Fruit fly (Drosophila melanogaster) whole organism, embryonic: ENCODE measurements around the gene CG5850.
A peak's percentile ranks its signal among the peaks of the same experiment; 100 is the strongest.

Experiments
- Asciz ChIP-seq: fragments of 200-800 bp; sonication (Bioruptor generic); optimal IDR thresholded peaks from 2 replicates; lab custom pipeline; 2017; ENCODE audit warnings: missing biosample characterization, mild to moderate bottlenecking, missing genetic modification characterization, missing genetic modification reagents
- CG1024 ChIP-seq: fragments of 200-800 bp; sonication (Bioruptor generic); IDR thresholded peaks from 2 replicates; pipeline ENCODE4 v1.3.6; 2022; ENCODE audit warnings: missing biosample characterization, missing genetic modification characterization
- CG11560 ChIP-seq: fragments of 200-800 bp; sonication (Bioruptor generic); IDR thresholded peaks from 3 replicates; pipeline ENCODE4 v1.3.6; 2022; ENCODE audit warnings: missing biosample characterization, missing genetic modification characterization
- CG12155 ChIP-seq: fragments of 200-800 bp; sonication (Bioruptor generic); optimal IDR thresholded peaks from 3 replicates; lab custom pipeline; 2016; ENCODE audit warnings: missing biosample characterization, missing genetic modification characterization
- CG13296 ChIP-seq: fragments of 200-800 bp; sonication (Bioruptor generic); optimal IDR thresholded peaks from 3 replicates; lab custom pipeline; 2018; ENCODE audit warnings: missing biosample characterization, mild to moderate bottlenecking, missing genetic modification characterization
- CG13624 ChIP-seq: fragments of 200-800 bp; sonication (Bioruptor generic); optimal IDR thresholded peaks from 2 replicates; lab custom pipeline; 2016; ENCODE audit warnings: missing biosample characterization, missing genetic modification characterization
- CG14441 ChIP-seq: fragments of 200-800 bp; sonication (Bioruptor generic); IDR thresholded peaks from 2 replicates; pipeline ENCODE4 v1.3.6; 2022; ENCODE audit warnings: missing biosample characterization, missing genetic modification characterization
- CG2202 ChIP-seq: fragments of 200-800 bp; sonication (Bioruptor generic); optimal IDR thresholded peaks from 2 replicates; lab custom pipeline; 2018; ENCODE audit warnings: missing biosample characterization, mild to moderate bottlenecking, missing genetic modification characterization
- CG31441 ChIP-seq: fragments of 200-800 bp; sonication (Bioruptor generic); IDR thresholded peaks from 2 replicates; pipeline ENCODE4 v1.3.6; 2022; ENCODE audit warnings: missing biosample characterization, missing genetic modification characterization
- CG32532 ChIP-seq: fragments of 200-800 bp; sonication (Bioruptor generic); IDR thresholded peaks from 2 replicates; pipeline ENCODE4 v1.3.6; 2022; ENCODE audit warnings: missing biosample characterization, missing genetic modification characterization
- CG3281 ChIP-seq: fragments of 200-800 bp; sonication (Bioruptor generic); optimal IDR thresholded peaks from 3 replicates; lab custom pipeline; 2017; ENCODE audit warnings: missing biosample characterization, mild to moderate bottlenecking, missing genetic modification characterization
- CG33213 ChIP-seq: fragments of 200-800 bp; sonication (Bioruptor generic); optimal IDR thresholded peaks from 3 replicates; lab custom pipeline; 2016; ENCODE audit warnings: missing biosample characterization, missing genetic modification characterization
- CG34224 ChIP-seq: fragments of 200-800 bp; sonication (Bioruptor generic); IDR thresholded peaks from 3 replicates; pipeline ENCODE4 v1.3.6; 2022; ENCODE audit warnings: missing biosample characterization, missing genetic modification characterization; ENCODE audit not compliant: partially characterized antibody
- CG3995 ChIP-seq: fragments of 200-800 bp; sonication (Bioruptor generic); optimal IDR thresholded peaks from 3 replicates; lab custom pipeline; 2016; ENCODE audit warnings: missing biosample characterization, missing genetic modification characterization
- CG4360 ChIP-seq: fragments of 200-800 bp; sonication (Bioruptor generic); IDR thresholded peaks from 2 replicates; pipeline ENCODE4 v1.3.6; 2022; ENCODE audit warnings: missing biosample characterization, missing genetic modification characterization
- CG6254 ChIP-seq: fragments of 200-800 bp; sonication (Bioruptor generic); optimal IDR thresholded peaks from 3 replicates; lab custom pipeline; 2017; ENCODE audit warnings: mild to moderate bottlenecking, missing biosample characterization, missing genetic modification reagents, missing genetic modification characterization
- CG6791 ChIP-seq: fragments of 200-800 bp; sonication (Bioruptor generic); IDR thresholded peaks from 3 replicates; pipeline ENCODE4 v1.3.6; 2022; ENCODE audit warnings: missing biosample characterization, missing genetic modification characterization; ENCODE audit not compliant: partially characterized antibody
- CG7786 ChIP-seq: fragments of 200-800 bp; sonication (Bioruptor generic); optimal IDR thresholded peaks from 2 replicates; lab custom pipeline; 2016; ENCODE audit warnings: missing biosample characterization, missing genetic modification characterization
- CG8290 ChIP-seq, 3 experiments: fragments of 200-800 bp; sonication (Bioruptor generic); optimal IDR thresholded peaks; 2 replicates each; lab custom pipeline; 2016 to 2019; ENCODE audit warnings: missing biosample characterization in 3 of 3, missing genetic modification characterization in 3 of 3, mild to moderate bottlenecking in 2 of 3, moderate library complexity in 1 of 3
- CG8478 ChIP-seq: fragments of >200 bp; optimal IDR thresholded peaks from 2 replicates; lab custom pipeline; 2018
- Dad ChIP-seq: fragments of 200-800 bp; sonication (Bioruptor generic); optimal IDR thresholded peaks from 3 replicates; lab custom pipeline; 2016; ENCODE audit warnings: missing biosample characterization, missing genetic modification characterization
- Deaf1 ChIP-seq: fragments of 200-800 bp; optimal IDR thresholded peaks from 3 replicates; lab custom pipeline; 2019; ENCODE audit warnings: missing biosample characterization, mild to moderate bottlenecking, missing genetic modification characterization, moderate library complexity
- Dek ChIP-seq: fragments of 200-800 bp; sonication (Bioruptor generic); optimal IDR thresholded peaks from 3 replicates; lab custom pipeline; 2019; ENCODE audit warnings: missing biosample characterization, mild to moderate bottlenecking, missing genetic modification characterization, moderate library complexity
- Dll ChIP-seq: fragments of 200-800 bp; sonication (Bioruptor generic); IDR thresholded peaks from 4 replicates; pipeline ENCODE4 v1.3.6; 2022; ENCODE audit warnings: missing biosample characterization, missing genetic modification characterization; ENCODE audit not compliant: partially characterized antibody
- Meics ChIP-seq: fragments of 200-800 bp; sonication (Bioruptor generic); optimal IDR thresholded peaks from 2 replicates; lab custom pipeline; 2017; ENCODE audit warnings: missing biosample characterization, mild to moderate bottlenecking, missing genetic modification characterization
- Pdp1 ChIP-seq, 2 experiments: fragments of 200-800 bp; sonication (Bioruptor generic); optimal IDR thresholded peaks; 3 replicates each; lab custom pipeline; 2016; ENCODE audit warnings: missing biosample characterization in 2 of 2, missing genetic modification characterization in 2 of 2, mild to moderate bottlenecking in 1 of 2, moderate library complexity in 1 of 2
- ara ChIP-seq: fragments of 200-800 bp; sonication (Bioruptor generic); IDR thresholded peaks from 2 replicates; pipeline ENCODE4 v1.3.6; 2022; ENCODE audit warnings: missing biosample characterization, missing genetic modification characterization
- ash1 ChIP-seq: fragments of 200-800 bp; sonication (Bioruptor generic); optimal IDR thresholded peaks from 2 replicates; lab custom pipeline; 2018; ENCODE audit warnings: missing biosample characterization, mild to moderate bottlenecking, missing genetic modification characterization
- bbx ChIP-seq: fragments of 200-800 bp; sonication (Bioruptor generic); IDR thresholded peaks from 2 replicates; pipeline ENCODE4 v1.3.6; 2022; ENCODE audit warnings: missing biosample characterization, missing genetic modification characterization; ENCODE audit not compliant: partially characterized antibody
- bigmax ChIP-seq: fragments of 200-800 bp; sonication (Bioruptor generic); optimal IDR thresholded peaks from 2 replicates; lab custom pipeline; 2018; ENCODE audit warnings: missing biosample characterization, mild to moderate bottlenecking, missing genetic modification characterization
- corto ChIP-seq: fragments of 200-800 bp; sonication (Bioruptor generic); optimal IDR thresholded peaks from 2 replicates; lab custom pipeline; 2016; ENCODE audit warnings: missing biosample characterization, mild to moderate bottlenecking, missing genetic modification characterization, moderate library complexity
- crp ChIP-seq, 2 experiments: fragments of 200-800 bp; sonication (Bioruptor generic); optimal IDR thresholded peaks; 2 replicates in 1 of 2; 3 replicates in 1 of 2; lab custom pipeline; 2017; ENCODE audit warnings: missing biosample characterization in 2 of 2, missing genetic modification characterization in 2 of 2, mild to moderate bottlenecking in 1 of 2, moderate library complexity in 1 of 2
- en ChIP-seq: fragments of 200-800 bp; sonication (Bioruptor generic); optimal IDR thresholded peaks from 2 replicates; lab custom pipeline; 2016; ENCODE audit warnings: missing biosample characterization, missing genetic modification characterization
- fd96Cb ChIP-seq: fragments of 200-800 bp; sonication (Bioruptor generic); optimal IDR thresholded peaks from 2 replicates; lab custom pipeline; 2018; ENCODE audit warnings: missing biosample characterization, mild to moderate bottlenecking, missing genetic modification characterization, moderate library complexity
- gcm2 ChIP-seq: fragments of 200-800 bp; sonication (Bioruptor generic); optimal IDR thresholded peaks from 2 replicates; lab custom pipeline; 2016; ENCODE audit warnings: missing biosample characterization, missing genetic modification characterization
- grau ChIP-seq: fragments of 200-800 bp; optimal IDR thresholded peaks from 3 replicates; lab custom pipeline; 2019; ENCODE audit warnings: missing biosample characterization, mild to moderate bottlenecking, missing genetic modification characterization, moderate library complexity
- grn ChIP-seq: fragments of 200-800 bp; sonication (Bioruptor generic); optimal IDR thresholded peaks from 3 replicates; lab custom pipeline; 2017; ENCODE audit warnings: missing biosample characterization, missing genetic modification characterization
- hbn ChIP-seq: fragments of 200-800 bp; sonication (Bioruptor generic); IDR thresholded peaks from 2 replicates; pipeline ENCODE4 v1.3.6; 2022; ENCODE audit warnings: missing biosample characterization, missing genetic modification characterization; ENCODE audit not compliant: partially characterized antibody
- jumu ChIP-seq: fragments of 200-800 bp; sonication (Bioruptor generic); optimal IDR thresholded peaks from 3 replicates; lab custom pipeline; 2016; ENCODE audit warnings: missing biosample characterization, missing genetic modification characterization
- kay ChIP-seq: fragments of 200-800 bp; sonication (Bioruptor generic); optimal IDR thresholded peaks from 2 replicates; lab custom pipeline; 2016; ENCODE audit warnings: missing biosample characterization, missing genetic modification characterization
- lab ChIP-seq: fragments of 200-800 bp; sonication (Bioruptor generic); optimal IDR thresholded peaks from 3 replicates; lab custom pipeline; 2017; ENCODE audit warnings: missing biosample characterization, missing genetic modification characterization, mild to moderate bottlenecking, moderate library complexity, missing genetic modification reagents
- lov ChIP-seq, 2 experiments: fragments of 200-800 bp in 1 of 2; fragments of >200 bp in 1 of 2; sonication (Bioruptor generic) in 1 of 2; IDR thresholded peaks in 1 of 2; optimal IDR thresholded peaks in 1 of 2; 2 replicates in 1 of 2; 3 replicates in 1 of 2; pipeline versions ENCODE4 v1.3.6 to Lab custom; 2017 to 2022; ENCODE audit warnings: missing biosample characterization in 1 of 2, missing genetic modification characterization in 1 of 2
- nmo ChIP-seq: fragments of 200-800 bp; sonication (Bioruptor generic); optimal IDR thresholded peaks from 2 replicates; lab custom pipeline; 2018; ENCODE audit warnings: missing biosample characterization, mild to moderate bottlenecking, missing genetic modification characterization, moderate library complexity
- sens-2 ChIP-seq: fragments of 200-800 bp; sonication (Bioruptor generic); IDR thresholded peaks from 2 replicates; pipeline ENCODE4 v1.3.6; 2022; ENCODE audit warnings: missing biosample characterization, missing genetic modification characterization
- sima ChIP-seq: fragments of 200-800 bp; sonication (Bioruptor generic); optimal IDR thresholded peaks from 2 replicates; lab custom pipeline; 2016; ENCODE audit warnings: missing biosample characterization, missing genetic modification characterization
- slbo ChIP-seq: fragments of 200-800 bp; sonication (Bioruptor generic); IDR thresholded peaks from 2 replicates; pipeline ENCODE4 v1.3.6; 2022; ENCODE audit warnings: missing biosample characterization, missing genetic modification characterization
- stwl ChIP-seq: fragments of 200-800 bp; sonication (Bioruptor generic); optimal IDR thresholded peaks from 3 replicates; lab custom pipeline; 2018; ENCODE audit warnings: missing biosample characterization, mild to moderate bottlenecking, missing genetic modification characterization, moderate library complexity
- sug ChIP-seq: fragments of 200-800 bp; optimal IDR thresholded peaks from 2 replicates; lab custom pipeline; 2019; ENCODE audit warnings: missing biosample characterization, mild to moderate bottlenecking, missing genetic modification characterization, moderate library complexity
- tio ChIP-seq: fragments of 200-800 bp; sonication (Bioruptor generic); optimal IDR thresholded peaks from 2 replicates; lab custom pipeline; 2017; ENCODE audit warnings: missing biosample characterization, missing genetic modification characterization, inconsistent platforms
- zfh2 ChIP-seq: fragments of 200-800 bp; sonication (Bioruptor generic); optimal IDR thresholded peaks from 2 replicates; lab custom pipeline; 2016; ENCODE audit warnings: missing biosample characterization, missing genetic modification characterization

CG5850 gene

dm6 chr2L:9911783-9912182, 52.0 kb downstream of the CG5850 start (continued):
- TF ChIP-seq CG4360, result no peak
- no peak for TF ChIP-seq CG11560 (tag; lab: Robert Waterston, UW)
- TF ChIP-seq tio (GFP tag; lab: Kevin White, UChicago), result no peak
- no peak for TF ChIP-seq stwl (tag; lab: Kevin White, UChicago)
- no peak for TF ChIP-seq CG6254
- TF ChIP-seq Deaf1, result peak; percentile 88
- TF ChIP-seq en (GFP tag; lab: Kevin White, UChicago), result no peak
- no peak for TF ChIP-seq sens-2 (GFP tag; lab: Robert Waterston, UW)
- TF ChIP-seq slbo, result peak; percentile 74
- no peak for TF ChIP-seq fd96Cb (tag; lab: Kevin White, UChicago)
- no peak for TF ChIP-seq CG13624
- peak; percentile 31 for TF ChIP-seq zfh2 (GFP tag; lab: Kevin White, UChicago)
- TF ChIP-seq CG13296, result peak; percentile 9
- no peak for TF ChIP-seq CG33213
- no peak for TF ChIP-seq lov (optimal IDR thresholded peaks at IDR 0.05; lab: Kevin White, UChicago)
- 0 out of 3 replicates have a peak, but pooled peaks have one; percentile 10 for TF ChIP-seq lov (GFP tag; IDR thresholded peaks at IDR 0.05; lab: Robert Waterston, UW)
- peak; percentile 88 for TF ChIP-seq CG3995 (GFP tag; lab: Kevin White, UChicago)
- peak; percentile 19 for TF ChIP-seq grau (tag; lab: Kevin White, UChicago)
- TF ChIP-seq CG6791 (GFP tag; lab: Robert Waterston, UW), result no peak
- no peak for TF ChIP-seq kay
- TF ChIP-seq CG31441, result no peak
- peak; percentile 19 for TF ChIP-seq jumu (GFP tag; lab: Kevin White, UChicago)
- TF ChIP-seq Pdp1 (GFP tag; optimal IDR thresholded peaks at IDR 0.05; lab: Kevin White, UChicago), result no peak
- no peak for TF ChIP-seq bigmax
- TF ChIP-seq sima, result no peak
- 0 out of 2 replicates have a peak, but pooled peaks have one; percentile 4 for TF ChIP-seq CG14441 (GFP tag; lab: Robert Waterston, UW)
- no peak for TF ChIP-seq grn
- TF ChIP-seq lab (GFP tag; lab: Kevin White, UChicago), result peak; percentile 38
- TF ChIP-seq corto (GFP tag; lab: Kevin White, UChicago), result no peak
- TF ChIP-seq nmo (GFP tag; lab: Kevin White, UChicago), result no peak
- no peak for TF ChIP-seq Dad (GFP tag; lab: Kevin White, UChicago)
- TF ChIP-seq sug (tag; lab: Kevin White, UChicago), result peak; percentile 7
- no peak for TF ChIP-seq bbx (GFP tag; lab: Robert Waterston, UW)
- no peak for TF ChIP-seq CG8290 (GFP tag; optimal IDR thresholded peaks at IDR 0.05; lab: Kevin White, UChicago)
- TF ChIP-seq CG8290 (tag; optimal IDR thresholded peaks at IDR 0.05; lab: Kevin White, UChicago), result peak in 1 of 2 experiments; percentile 14
- TF ChIP-seq CG1024, result no peak
- no peak for TF ChIP-seq CG8478
- no peak for TF ChIP-seq CG12155 (GFP tag; lab: Kevin White, UChicago)
- TF ChIP-seq CG7786 (GFP tag; lab: Kevin White, UChicago), result no peak
- TF ChIP-seq Meics, result peak; percentile 12
- no peak for TF ChIP-seq Asciz (GFP tag; lab: Kevin White, UChicago)
- TF ChIP-seq crp (GFP tag; optimal IDR thresholded peaks at IDR 0.05; lab: Kevin White, UChicago), result peak; percentile 10 to 82
- no peak for TF ChIP-seq ash1
- TF ChIP-seq CG32532 (GFP tag; lab: Robert Waterston, UW), result peak; percentile 15; the same call in 1 of the 2 replicates
- TF ChIP-seq hbn (GFP tag; lab: Robert Waterston, UW), result no peak
- TF ChIP-seq gcm2 (GFP tag; lab: Kevin White, UChicago), result no peak
- peak; percentile 24 for TF ChIP-seq ara
- TF ChIP-seq Dll (GFP tag; lab: Robert Waterston, UW), result no peak
- no peak for TF ChIP-seq Dek (tag; lab: Kevin White, UChicago)
- TF ChIP-seq CG3281, result no peak
- no peak for TF ChIP-seq CG34224 (GFP tag; lab: Robert Waterston, UW)
- TF ChIP-seq CG2202, result no peak
